Worm (Caenorhabditis elegans) whole organism, L4 larva: ENCODE results near the gene srbc-41.

ENCODE experiments used
- D1046.2 ChIP-seq: fragments of 200-800 bp; sonication (Bioruptor generic); IDR thresholded peaks from 2 replicates; pipeline ENCODE4 v1.3.6; 2022; ENCODE audit warnings: missing genetic modification characterization, missing compliant biosample characterization
- F37D6.2 ChIP-seq: sonication (generic microtip); optimal IDR thresholded peaks from 2 replicates; lab custom pipeline; 2016; ENCODE audit warnings: mild to moderate bottlenecking, missing genetic modification characterization, missing compliant biosample characterization
- ces-1 ChIP-seq: fragments of 150-350 bp; sonication (generic microtip); optimal IDR thresholded peaks from 4 replicates; lab custom pipeline; 2014; ENCODE audit warnings: missing biosample characterization, missing genetic modification reagents, missing genetic modification characterization
- hlh-30 ChIP-seq: sonication (generic microtip); optimal IDR thresholded peaks from 2 replicates; lab custom pipeline; 2017; ENCODE audit warnings: antibody characterized with exemption, mild to moderate bottlenecking, missing genetic modification characterization, missing compliant biosample characterization; ENCODE audit not compliant: insufficient read depth
- jun-1 ChIP-seq: fragments of 150-350 bp; optimal IDR thresholded peaks from 2 replicates; lab custom pipeline; 2014; ENCODE audit warnings: missing biosample characterization, missing genetic modification reagents, missing genetic modification characterization
- lin-15B ChIP-seq: fragments of 150-350 bp; sonication (generic microtip); optimal IDR thresholded peaks from 3 replicates; lab custom pipeline; 2014; ENCODE audit warnings: missing biosample characterization, missing genetic modification characterization
- nhr-25 ChIP-seq: sonication (generic microtip); optimal IDR thresholded peaks from 2 replicates; lab custom pipeline; 2017; ENCODE audit warnings: missing genetic modification characterization, mild to moderate bottlenecking, missing compliant biosample characterization, antibody characterized with exemption, moderate library complexity, borderline replicate concordance; ENCODE audit not compliant: insufficient read depth
- nhr-76 ChIP-seq: fragments of 150-350 bp; optimal IDR thresholded peaks from 2 replicates; lab custom pipeline; 2014; ENCODE audit warnings: missing biosample characterization, missing genetic modification characterization
- nhr-77 ChIP-seq: fragments of 150-350 bp; optimal IDR thresholded peaks from 2 replicates; lab custom pipeline; 2014; ENCODE audit warnings: missing biosample characterization, missing genetic modification characterization
- pha-4 ChIP-seq, 2 experiments: fragments of 150-350 bp in 1 of 2; fragments of 200-800 bp in 1 of 2; sonication (Bioruptor generic) in 1 of 2; IDR thresholded peaks in 1 of 2; optimal IDR thresholded peaks in 1 of 2; 2 replicates each; pipeline versions ENCODE4 v1.3.6 to Lab custom; 2014 to 2022; ENCODE audit warnings: missing genetic modification characterization in 2 of 2, missing genetic modification reagents in 2 of 2, missing biosample characterization in 1 of 2, missing compliant biosample characterization in 1 of 2
- snpc-4 ChIP-seq: fragments of 150-350 bp; optimal IDR thresholded peaks from 2 replicates; lab custom pipeline; 2014; ENCODE audit warnings: missing biosample characterization, missing genetic modification characterization
- unc-130 ChIP-seq: sonication (generic microtip); optimal IDR thresholded peaks from 2 replicates; lab custom pipeline; 2016; ENCODE audit warnings: missing genetic modification reagents, missing genetic modification characterization, missing compliant biosample characterization
- unc-39 ChIP-seq: sonication (generic microtip); optimal IDR thresholded peaks from 2 replicates; lab custom pipeline; 2017; ENCODE audit warnings: missing biosample characterization, missing genetic modification characterization
- ztf-11 ChIP-seq: fragments of 150-350 bp; optimal IDR thresholded peaks from 2 replicates; lab custom pipeline; 2014; ENCODE audit warnings: missing biosample characterization, missing genetic modification characterization

ce11 chrV:1626720-1627119, 12.1 kb upstream of the srbc-41 start, which contains the start of gene nhr-237:
- TF ChIP-seq F37D6.2 (no peak), lin-15B (tag; lab: Kevin White, UChicago) (no peak), unc-130 (GFP tag; lab: Kevin White, UChicago) (no peak), snpc-4 (tag; lab: Kevin White, UChicago) (no peak), hlh-30 (tag; lab: Kevin White, UChicago) (no peak), jun-1 (tag; lab: Kevin White, UChicago) (no peak), unc-39 (tag; lab: Kevin White, UChicago) (no peak), pha-4 (GFP tag; IDR thresholded peaks at IDR 0.05; lab: Robert Waterston, UW) (no peak), pha-4 (tag; optimal IDR thresholded peaks at IDR 0.05; lab: Kevin White, UChicago) (no peak), nhr-25 (no peak), nhr-76 (tag; lab: Kevin White, UChicago) (no peak), D1046.2 (GFP tag; lab: Robert Waterston, UW) (no peak), ztf-11 (tag; lab: Kevin White, UChicago) (no peak), nhr-77 (no peak), ces-1 (GFP tag; lab: Kevin White, UChicago) (no peak)
